Fruit fly (Drosophila melanogaster) whole organism, embryonic: ENCODE measurements around the gene CG13021.

Experiments used
- Aef1 ChIP-seq: fragments of 200-800 bp; sonication (Bioruptor generic); IDR thresholded peaks from 3 replicates; pipeline ENCODE4 v1.3.6; 2022; ENCODE audit warnings: missing biosample characterization, missing genetic modification characterization
- Antp ChIP-seq: fragments of 200-800 bp; sonication (Bioruptor generic); optimal IDR thresholded peaks from 3 replicates; lab custom pipeline; 2016; ENCODE audit warnings: missing biosample characterization, missing genetic modification characterization
- Blimp-1 ChIP-seq: fragments of 200-800 bp; sonication (Bioruptor generic); optimal IDR thresholded peaks from 3 replicates; lab custom pipeline; 2018; ENCODE audit warnings: missing biosample characterization, missing genetic modification characterization, mild to moderate bottlenecking, moderate library complexity, missing genetic modification reagents
- CG10462 ChIP-seq: fragments of 200-800 bp; sonication (Bioruptor generic); optimal IDR thresholded peaks from 2 replicates; lab custom pipeline; 2016; ENCODE audit warnings: missing biosample characterization, missing genetic modification characterization
- CG10565 ChIP-seq: fragments of 200-800 bp; sonication (Bioruptor generic); optimal IDR thresholded peaks from 3 replicates; lab custom pipeline; 2016; ENCODE audit warnings: missing biosample characterization, mild to moderate bottlenecking, missing genetic modification characterization
- CG11085 ChIP-seq: fragments of 200-800 bp; sonication (Bioruptor generic); IDR thresholded peaks from 2 replicates; pipeline ENCODE4 v1.3.6; 2022; ENCODE audit warnings: missing biosample characterization, missing genetic modification characterization
- CG11398 ChIP-seq: fragments of 200-800 bp; sonication (Bioruptor generic); optimal IDR thresholded peaks from 2 replicates; lab custom pipeline; 2016; ENCODE audit warnings: missing biosample characterization, missing genetic modification characterization
- CG11456 ChIP-seq: fragments of 200-800 bp; sonication (Bioruptor generic); IDR thresholded peaks from 3 replicates; pipeline ENCODE4 v1.3.6; 2022; ENCODE audit warnings: missing biosample characterization, missing genetic modification characterization
- CG11504 ChIP-seq: fragments of 200-800 bp; sonication (Bioruptor generic); optimal IDR thresholded peaks from 3 replicates; lab custom pipeline; 2019; ENCODE audit warnings: missing biosample characterization, mild to moderate bottlenecking, missing genetic modification characterization, moderate library complexity
- CG12659 ChIP-seq: fragments of 200-800 bp; sonication (Bioruptor generic); optimal IDR thresholded peaks from 3 replicates; lab custom pipeline; 2017; ENCODE audit warnings: mild to moderate bottlenecking, missing biosample characterization, missing genetic modification reagents, missing genetic modification characterization
- CG13894 ChIP-seq: fragments of 200-800 bp; sonication (Bioruptor generic); optimal IDR thresholded peaks from 3 replicates; lab custom pipeline; 2018; ENCODE audit warnings: missing biosample characterization, mild to moderate bottlenecking, missing genetic modification characterization, moderate library complexity
- CG15073 ChIP-seq: fragments of 200-800 bp; sonication (Bioruptor generic); optimal IDR thresholded peaks from 2 replicates; lab custom pipeline; 2016; ENCODE audit warnings: missing biosample characterization, missing genetic modification characterization
- CG15514 ChIP-seq: fragments of 200-800 bp; sonication (Bioruptor generic); optimal IDR thresholded peaks from 3 replicates; lab custom pipeline; 2017; ENCODE audit warnings: missing biosample characterization, missing genetic modification characterization, mild to moderate bottlenecking, moderate library complexity, missing genetic modification reagents
- CG17612 ChIP-seq: fragments of 200-800 bp; sonication (Bioruptor generic); IDR thresholded peaks from 2 replicates; pipeline ENCODE4 v1.3.6; 2022; ENCODE audit warnings: missing biosample characterization, missing genetic modification characterization
- CG2120 ChIP-seq: fragments of 200-800 bp; sonication (Bioruptor generic); optimal IDR thresholded peaks from 3 replicates; lab custom pipeline; 2016; ENCODE audit warnings: missing biosample characterization, missing genetic modification characterization
- CG2129 ChIP-seq: fragments of 200-800 bp; sonication (Bioruptor generic); IDR thresholded peaks from 2 replicates; pipeline ENCODE4 v1.3.6; 2022; ENCODE audit warnings: missing biosample characterization, missing genetic modification characterization; ENCODE audit not compliant: partially characterized antibody
- CG31224 ChIP-seq: fragments of 200-800 bp; sonication (Bioruptor generic); IDR thresholded peaks from 2 replicates; pipeline ENCODE4 v1.3.6; 2022; ENCODE audit warnings: missing biosample characterization, missing genetic modification characterization
- CG34224 ChIP-seq: fragments of 200-800 bp; sonication (Bioruptor generic); IDR thresholded peaks from 3 replicates; pipeline ENCODE4 v1.3.6; 2022; ENCODE audit warnings: missing biosample characterization, missing genetic modification characterization; ENCODE audit not compliant: partially characterized antibody
- CG3726 ChIP-seq: fragments of 200-800 bp; sonication (Bioruptor generic); IDR thresholded peaks from 3 replicates; pipeline ENCODE4, ENCODE4 v1.3.6; 2022; ENCODE audit warnings: missing biosample characterization, missing genetic modification characterization
- CG4282 ChIP-seq: fragments of 200-800 bp; sonication (Bioruptor generic); optimal IDR thresholded peaks from 2 replicates; lab custom pipeline; 2016; ENCODE audit warnings: missing biosample characterization, missing genetic modification characterization
- CG8478 ChIP-seq: fragments of >200 bp; optimal IDR thresholded peaks from 2 replicates; lab custom pipeline; 2018
- CG9215 ChIP-seq: fragments of 200-800 bp; sonication (Bioruptor generic); IDR thresholded peaks from 2 replicates; pipeline ENCODE4 v1.3.6; 2022; ENCODE audit warnings: missing biosample characterization, missing genetic modification characterization
- CG9727 ChIP-seq: fragments of 200-800 bp; sonication (Bioruptor generic); optimal IDR thresholded peaks from 3 replicates; lab custom pipeline; 2017; ENCODE audit warnings: missing biosample characterization, mild to moderate bottlenecking, missing genetic modification characterization
- Camta ChIP-seq: fragments of 200-800 bp; sonication (Bioruptor generic); optimal IDR thresholded peaks from 2 replicates; lab custom pipeline; 2016; ENCODE audit warnings: missing biosample characterization, missing genetic modification characterization
- Chrac-16 ChIP-seq: fragments of 200-800 bp; sonication (Bioruptor generic); optimal IDR thresholded peaks from 3 replicates; lab custom pipeline; 2016; ENCODE audit warnings: missing biosample characterization, missing genetic modification characterization
- Dfd ChIP-seq, 2 experiments: fragments of >200 bp; optimal IDR thresholded peaks; 2 replicates each; lab custom pipeline; 2017; ENCODE audit warnings: missing biosample characterization in 2 of 2, missing genetic modification characterization in 2 of 2
- Drgx ChIP-seq: fragments of 200-800 bp; sonication (Bioruptor generic); IDR thresholded peaks from 2 replicates; pipeline ENCODE4 v1.3.6; 2022; ENCODE audit warnings: missing biosample characterization, missing genetic modification characterization
- E2f1 ChIP-seq: fragments of 200-800 bp; sonication (Bioruptor generic); IDR thresholded peaks from 2 replicates; pipeline ENCODE4 v1.3.6; 2022; ENCODE audit warnings: missing biosample characterization, missing genetic modification characterization
- Ets97D ChIP-seq: fragments of 200-800 bp; sonication (Bioruptor generic); optimal IDR thresholded peaks from 3 replicates; lab custom pipeline; 2016; ENCODE audit warnings: missing biosample characterization, missing genetic modification characterization
- HLH3B ChIP-seq: fragments of 200-800 bp; sonication (Bioruptor generic); IDR thresholded peaks from 2 replicates; pipeline ENCODE4 v1.3.6; 2022; ENCODE audit warnings: missing biosample characterization, missing genetic modification characterization
- HLH4C ChIP-seq: fragments of 200-800 bp; sonication (Bioruptor generic); IDR thresholded peaks from 3 replicates; pipeline ENCODE4 v1.3.6; 2022; ENCODE audit warnings: missing biosample characterization, missing genetic modification characterization; ENCODE audit not compliant: partially characterized antibody
- HmgD ChIP-seq: fragments of 200-800 bp; sonication (Bioruptor generic); optimal IDR thresholded peaks from 3 replicates; lab custom pipeline; 2016; ENCODE audit warnings: missing biosample characterization, missing genetic modification characterization
- NC2α ChIP-seq: fragments of 200-800 bp; sonication (Bioruptor generic); optimal IDR thresholded peaks from 2 replicates; lab custom pipeline; 2016; ENCODE audit warnings: missing biosample characterization, missing genetic modification characterization
- Neu2 ChIP-seq: fragments of 200-800 bp; sonication (Bioruptor generic); optimal IDR thresholded peaks from 3 replicates; lab custom pipeline; 2016; ENCODE audit warnings: missing biosample characterization, missing genetic modification characterization, borderline replicate concordance
- Optix ChIP-seq: fragments of 200-800 bp; sonication (Bioruptor generic); IDR thresholded peaks from 3 replicates; pipeline ENCODE4 v1.3.6; 2022; ENCODE audit warnings: missing biosample characterization, missing genetic modification characterization
- Xrp1 ChIP-seq: fragments of 200-800 bp; sonication (Bioruptor generic); IDR thresholded peaks from 2 replicates; pipeline ENCODE4 v1.3.6; 2022; ENCODE audit warnings: missing biosample characterization, missing genetic modification characterization
- br ChIP-seq: fragments of >200 bp; optimal IDR thresholded peaks from 2 replicates; lab custom pipeline; 2017
- chm ChIP-seq: fragments of 200-800 bp; sonication (Bioruptor generic); IDR thresholded peaks from 2 replicates; pipeline ENCODE4 v1.3.6; 2022; ENCODE audit warnings: missing biosample characterization, missing genetic modification characterization
- crol ChIP-seq: fragments of 200-800 bp; sonication (Bioruptor generic); IDR thresholded peaks from 2 replicates; pipeline ENCODE4 v1.3.6; 2022; ENCODE audit warnings: missing biosample characterization, missing genetic modification characterization
- dmrt11E ChIP-seq: fragments of 200-800 bp; sonication (Bioruptor generic); optimal IDR thresholded peaks from 3 replicates; lab custom pipeline; 2018; ENCODE audit warnings: missing biosample characterization, mild to moderate bottlenecking, missing genetic modification characterization, moderate library complexity
- gsb-n ChIP-seq: fragments of 200-800 bp; sonication (Bioruptor generic); optimal IDR thresholded peaks from 3 replicates; lab custom pipeline; 2018; ENCODE audit warnings: missing biosample characterization, mild to moderate bottlenecking, missing genetic modification characterization
- hb ChIP-seq: fragments of 200-800 bp; sonication (Bioruptor generic); IDR thresholded peaks from 3 replicates; pipeline ENCODE4 v1.3.6; 2022; ENCODE audit warnings: missing biosample characterization, missing genetic modification characterization; ENCODE audit not compliant: partially characterized antibody
- hkb ChIP-seq, 2 experiments: fragments of 200-800 bp in 1 of 2; fragments of >200 bp in 1 of 2; sonication (Bioruptor generic) in 1 of 2; IDR thresholded peaks in 1 of 2; optimal IDR thresholded peaks in 1 of 2; 2 replicates each; pipeline versions ENCODE4 v1.3.6 to Lab custom; 2017 to 2022; ENCODE audit warnings: missing biosample characterization in 1 of 2, missing genetic modification characterization in 1 of 2
- klu ChIP-seq: fragments of 200-800 bp; sonication (Bioruptor generic); IDR thresholded peaks from 2 replicates; pipeline ENCODE4 v1.3.6; 2022; ENCODE audit warnings: missing biosample characterization, missing genetic modification characterization
- lola ChIP-seq, 3 experiments: fragments of >200 bp in 2 of 3; fragments of 200-800 bp in 1 of 3; sonication (Bioruptor generic) in 1 of 3; optimal IDR thresholded peaks; 2 replicates each; lab custom pipeline; 2017 to 2019; ENCODE audit warnings: missing biosample characterization in 3 of 3, missing genetic modification characterization in 3 of 3, mild to moderate bottlenecking in 1 of 3, moderate library complexity in 1 of 3
- oc ChIP-seq: fragments of 200-800 bp; sonication (Bioruptor generic); optimal IDR thresholded peaks from 2 replicates; lab custom pipeline; 2018; ENCODE audit warnings: missing biosample characterization, mild to moderate bottlenecking, missing genetic modification characterization, moderate library complexity
- onecut ChIP-seq: fragments of 200-800 bp; sonication (Bioruptor generic); IDR thresholded peaks from 2 replicates; pipeline ENCODE4 v1.3.6; 2022; ENCODE audit warnings: missing biosample characterization, missing genetic modification characterization
- pita ChIP-seq: fragments of 200-800 bp; sonication (Bioruptor generic); optimal IDR thresholded peaks from 2 replicates; lab custom pipeline; 2017; ENCODE audit warnings: missing biosample characterization, mild to moderate bottlenecking, missing genetic modification characterization
- sc ChIP-seq, 3 experiments: fragments of >200 bp in 2 of 3; fragments of 200-800 bp in 1 of 3; sonication (Bioruptor generic) in 1 of 3; optimal IDR thresholded peaks; 2 replicates in 2 of 3; 3 replicates in 1 of 3; lab custom pipeline; 2017; ENCODE audit warnings: mild to moderate bottlenecking in 1 of 3, missing biosample characterization in 1 of 3, missing genetic modification characterization in 1 of 3, missing genetic modification reagents in 1 of 3
- shn ChIP-seq: fragments of 200-800 bp; sonication (Bioruptor generic); optimal IDR thresholded peaks from 3 replicates; lab custom pipeline; 2016; ENCODE audit warnings: missing biosample characterization, missing genetic modification characterization
- so ChIP-seq: fragments of 200-800 bp; sonication (Bioruptor generic); IDR thresholded peaks from 3 replicates; pipeline ENCODE4 v1.3.6; 2022; ENCODE audit warnings: missing biosample characterization, missing genetic modification characterization
- zfh1 ChIP-seq: fragments of 200-800 bp; sonication (Bioruptor generic); IDR thresholded peaks from 3 replicates; pipeline ENCODE4 v1.3.6; 2022; ENCODE audit warnings: missing biosample characterization, missing genetic modification characterization

Gene CG13021

dm6 chrX:3485304-3485703, 28.8 kb upstream of the CG13021 start, which contains the start of the genes CG14270 and CG10803 (continued):
- TF ChIP-seq hkb (optimal IDR thresholded peaks at IDR 0.05; lab: Kevin White, UChicago): peak; percentile 36
- no peak for TF ChIP-seq hkb (GFP tag; IDR thresholded peaks at IDR 0.05; lab: Robert Waterston, UW)
- TF ChIP-seq Antp (GFP tag; lab: Kevin White, UChicago): no peak
- TF ChIP-seq Ets97D (GFP tag; lab: Kevin White, UChicago): peak; percentile 57
- no peak for TF ChIP-seq Camta (GFP tag; lab: Kevin White, UChicago)
- TF ChIP-seq CG10565 (GFP tag; lab: Kevin White, UChicago): no peak
- peak; percentile 35 for TF ChIP-seq CG12659 (GFP tag; lab: Kevin White, UChicago)
- no peak for TF ChIP-seq CG17612 (GFP tag; lab: Robert Waterston, UW)
- TF ChIP-seq CG11398 (GFP tag; lab: Kevin White, UChicago): no peak
- TF ChIP-seq Aef1: no peak
- TF ChIP-seq CG10462 (GFP tag; lab: Kevin White, UChicago): no peak
- TF ChIP-seq E2f1: no peak
- TF ChIP-seq Chrac-16 (GFP tag; lab: Kevin White, UChicago): no peak
- peak; percentile 52 for TF ChIP-seq CG2120 (GFP tag; lab: Kevin White, UChicago)
- no peak for TF ChIP-seq Xrp1 (GFP tag; lab: Robert Waterston, UW)
- TF ChIP-seq lola (GFP tag; optimal IDR thresholded peaks at IDR 0.05; lab: Kevin White, UChicago): peak in 1 of 3 experiments; percentile 7
- TF ChIP-seq chm (GFP tag; lab: Robert Waterston, UW): no peak
- no peak for TF ChIP-seq CG4282
- no peak for TF ChIP-seq klu (GFP tag; lab: Robert Waterston, UW)
- TF ChIP-seq Blimp-1 (GFP tag; lab: Kevin White, UChicago): no peak
- no peak for TF ChIP-seq HmgD (GFP tag; lab: Kevin White, UChicago)
- no peak for TF ChIP-seq Optix (GFP tag; lab: Robert Waterston, UW)
- TF ChIP-seq so (GFP tag; lab: Robert Waterston, UW): no peak
- TF ChIP-seq crol: no peak
- no peak for TF ChIP-seq Neu2 (GFP tag; lab: Kevin White, UChicago)
- TF ChIP-seq CG13894 (tag; lab: Kevin White, UChicago): no peak
- no peak for TF ChIP-seq sc (optimal IDR thresholded peaks at IDR 0.05; lab: Kevin White, UChicago)
- no peak for TF ChIP-seq sc (GFP tag; optimal IDR thresholded peaks at IDR 0.05; lab: Kevin White, UChicago)
- no peak for TF ChIP-seq CG3726 (GFP tag; lab: Robert Waterston, UW)
- no peak for TF ChIP-seq CG15073 (GFP tag; lab: Kevin White, UChicago)
- TF ChIP-seq CG11085 (GFP tag; lab: Robert Waterston, UW): no peak
- peak; percentile 9 for TF ChIP-seq CG9727 (GFP tag; lab: Kevin White, UChicago)
- TF ChIP-seq zfh1 (GFP tag; lab: Robert Waterston, UW): no peak
- no peak for TF ChIP-seq HLH3B (GFP tag; lab: Robert Waterston, UW)
- TF ChIP-seq pita: no peak
- TF ChIP-seq shn (GFP tag; lab: Kevin White, UChicago): no peak
- TF ChIP-seq onecut (GFP tag; lab: Robert Waterston, UW): no peak
- TF ChIP-seq HLH4C (GFP tag; lab: Robert Waterston, UW): peak; percentile 85
- TF ChIP-seq gsb-n: no peak
- no peak for TF ChIP-seq Drgx (GFP tag; lab: Robert Waterston, UW)
- TF ChIP-seq CG31224 (GFP tag; lab: Robert Waterston, UW): no peak
- TF ChIP-seq hb (GFP tag; lab: Robert Waterston, UW): peak; percentile 80
- TF ChIP-seq dmrt11E (tag; lab: Kevin White, UChicago): peak; percentile 14
- peak; percentile 49 for TF ChIP-seq CG2129
- TF ChIP-seq NC2α (GFP tag; lab: Kevin White, UChicago): no peak
- peak; percentile 93 for TF ChIP-seq CG15514
- TF ChIP-seq CG9215 (GFP tag; lab: Robert Waterston, UW): 0 out of 2 replicates have a peak, but pooled peaks have one; percentile 15
- TF ChIP-seq Dfd (GFP tag; optimal IDR thresholded peaks at IDR 0.05; lab: Kevin White, UChicago): no peak
- TF ChIP-seq oc (tag; lab: Kevin White, UChicago): no peak
- no peak for TF ChIP-seq CG8478 (lab: Kevin White, UChicago)
- no peak for TF ChIP-seq CG11456 (GFP tag; lab: Robert Waterston, UW)
- peak; percentile 84 for TF ChIP-seq CG34224 (GFP tag; lab: Robert Waterston, UW)
- TF ChIP-seq CG11504 (tag; lab: Kevin White, UChicago): no peak
- no peak for TF ChIP-seq br (lab: Kevin White, UChicago)
